Worm (Caenorhabditis elegans): Measurements from ENCODE around the gene C46F11.6.

C46F11.6 gene

DNA sequence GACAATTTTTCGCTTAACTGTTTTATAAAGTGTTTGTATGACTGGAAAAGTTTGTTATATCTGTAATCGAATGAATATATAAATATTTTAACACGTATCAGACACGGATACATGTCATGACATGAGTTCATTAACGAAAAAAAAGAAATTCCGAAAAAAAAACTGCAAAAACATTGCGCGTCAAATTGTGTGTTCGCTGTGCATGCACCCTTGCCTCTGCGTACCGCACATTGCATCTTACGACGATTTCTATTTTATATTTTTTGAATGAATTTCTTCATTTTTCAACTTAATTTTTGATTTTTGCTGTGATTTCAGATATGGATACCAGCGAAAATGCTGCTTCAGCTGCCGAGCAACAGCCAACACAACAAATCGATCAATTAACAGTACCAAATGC lies 34.7 kb upstream of the C46F11.6 start, which contains the start of gene wdr-5.1:
wdr-5.1 (plus strand) TSS at position 319 of the 400 bp plus-strand sequence.
- TF ChIP-seq daf-19 (GFP tag; conservative IDR thresholded peaks at IDR 0.05) (no peak), ceh-62 (tag; optimal IDR thresholded peaks at IDR 0.05) (no peak), unc-39 (tag; optimal IDR thresholded peaks at IDR 0.05) (no peak), lin-1 (GFP tag; IDR thresholded peaks at IDR 0.05) (no peak), duxl-1 (tag; optimal IDR thresholded peaks at IDR 0.05; ENCODE audit: poor library complexity) (peak; percentile 38), ama-1 (optimal IDR thresholded peaks at IDR 0.05) (no peak), lim-7 (GFP tag; IDR thresholded peaks at IDR 0.05) (no peak), ztf-11 (tag; optimal IDR thresholded peaks at IDR 0.05) (no peak), Y48G9A.11 (GFP tag; IDR thresholded peaks at IDR 0.05) (no peak), daf-12 (tag; optimal IDR thresholded peaks at IDR 0.05) (no peak), unc-62 (GFP tag; optimal IDR thresholded peaks at IDR 0.05 in 1 of 2) (no peak), unc-62 (tag; optimal IDR thresholded peaks at IDR 0.05) (no peak), ceh-32 (tag; optimal IDR thresholded peaks at IDR 0.05; ENCODE audit: poor library complexity) (no peak), mdt-29 (GFP tag; IDR thresholded peaks at IDR 0.05) (no peak), lin-29 (GFP tag; IDR thresholded peaks at IDR 0.05) (no peak), aly-2 (tag; optimal IDR thresholded peaks at IDR 0.05) (no peak), mep-1 (tag; optimal IDR thresholded peaks at IDR 0.05) (peak; percentile 46), nhr-76 (tag; optimal IDR thresholded peaks at IDR 0.05) (no peak), tag-97 (GFP tag; IDR thresholded peaks at IDR 0.05) (no peak), lin-38 (GFP tag; IDR thresholded peaks at IDR 0.05) (peak; percentile 47), set-16 (GFP tag; IDR thresholded peaks at IDR 0.05) (no peak), gei-8 (GFP tag; optimal IDR thresholded peaks at IDR 0.05) (no peak), mes-2 (tag; optimal IDR thresholded peaks at IDR 0.05; ENCODE audit: poor library complexity, severe bottlenecking) (peak; percentile 57), spr-1 (tag; optimal IDR thresholded peaks at IDR 0.05) (no peak), aha-1 (tag) (no peak), ceh-28 (tag; optimal IDR thresholded peaks at IDR 0.05) (no peak), dpl-1 (GFP tag; optimal IDR thresholded peaks at IDR 0.05) (peak; percentile 25), zip-2 (tag; optimal IDR thresholded peaks at IDR 0.05) (no peak), daf-8 (GFP tag; IDR thresholded peaks at IDR 0.05) (no peak), hlh-30 (tag; optimal IDR thresholded peaks at IDR 0.05; ENCODE audit: insufficient read depth) (peak; percentile 16), lsy-2 (tag; optimal IDR thresholded peaks at IDR 0.05) (peak in 1 of 2 experiments; percentile 80), dve-1 (tag; optimal IDR thresholded peaks at IDR 0.05; ENCODE audit: insufficient read depth) (peak; percentile 23), php-3 (GFP tag; IDR thresholded peaks at IDR 0.05) (no peak), pqm-1 (tag; optimal IDR thresholded peaks at IDR 0.05) (no peak), F37D6.2 (tag; optimal IDR thresholded peaks at IDR 0.05) (no peak), zag-1 (tag; optimal IDR thresholded peaks at IDR 0.05) (no peak), daf-16 (GFP tag; optimal IDR thresholded peaks at IDR 0.05) (no peak), daf-16 (tag; optimal IDR thresholded peaks at IDR 0.05) (peak; percentile 13)

DNA sequence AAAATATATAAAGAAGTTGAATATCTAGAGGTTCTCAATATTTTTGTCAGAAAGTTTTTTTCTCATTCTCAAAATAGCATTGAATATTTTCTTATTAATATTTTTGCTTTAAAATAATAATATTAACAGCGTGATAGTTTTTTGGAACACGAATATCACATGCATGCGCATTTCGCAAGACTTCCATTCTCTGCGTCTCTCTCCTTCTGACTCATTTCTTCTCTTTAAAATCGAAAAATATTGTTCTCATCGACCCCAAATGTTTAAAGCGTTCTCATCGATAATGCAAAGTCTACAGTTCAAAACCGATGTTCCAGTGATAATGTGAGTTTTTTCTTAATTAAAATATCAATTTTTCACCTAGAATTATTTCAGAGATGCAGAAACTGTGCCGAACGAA lies 33.2 kb upstream of the C46F11.6 start, which contains the start of gene C14B1.3:
C14B1.3 (plus strand) TSS at position 168 of the 400 bp plus-strand sequence.
- TF ChIP-seq lin-38 (GFP tag; IDR thresholded peaks at IDR 0.05) = peak; percentile 59
- TF ChIP-seq mxl-3 (GFP tag; optimal IDR thresholded peaks at IDR 0.05) = no peak
- no peak for TF ChIP-seq Y5F2A.4 (GFP tag; optimal IDR thresholded peaks at IDR 0.05)
- TF ChIP-seq arid-1 (GFP tag; conservative IDR thresholded peaks at IDR 0.05) = no peak
- no peak for TF ChIP-seq saeg-2 (GFP tag; IDR thresholded peaks at IDR 0.05)
- no peak for TF ChIP-seq unc-130 (GFP tag; optimal IDR thresholded peaks at IDR 0.05)
- TF ChIP-seq zag-1 (tag; optimal IDR thresholded peaks at IDR 0.05) = no peak
- no peak for TF ChIP-seq lin-29 (GFP tag; IDR thresholded peaks at IDR 0.05)
- no peak for TF ChIP-seq ceh-20 (GFP tag; IDR thresholded peaks at IDR 0.05)
- TF ChIP-seq dmd-8 (GFP tag; IDR thresholded peaks at IDR 0.05) = no peak
- no peak for TF ChIP-seq madf-9 (GFP tag; conservative IDR thresholded peaks at IDR 0.05)
- no peak for TF ChIP-seq daf-8 (GFP tag; IDR thresholded peaks at IDR 0.05)
- TF ChIP-seq lin-13 (GFP tag; optimal IDR thresholded peaks at IDR 0.05) = peak; percentile 2
- no peak for TF ChIP-seq pha-4 (GFP tag; IDR thresholded peaks at IDR 0.05)
- TF ChIP-seq pha-4 (tag; optimal IDR thresholded peaks at IDR 0.05) = peak; percentile 21
- no peak for TF ChIP-seq lim-7 (GFP tag; IDR thresholded peaks at IDR 0.05)
- TF ChIP-seq lin-1 (GFP tag; IDR thresholded peaks at IDR 0.05) = no peak
- peak; percentile 65 for TF ChIP-seq mes-2 (tag; optimal IDR thresholded peaks at IDR 0.05; ENCODE audit: poor library complexity, severe bottlenecking)
- no peak for TF ChIP-seq zip-11 (GFP tag; IDR thresholded peaks at IDR 0.05)
- peak in 1 of 2 experiments; percentile 72 for TF ChIP-seq lsy-2 (tag; optimal IDR thresholded peaks at IDR 0.05)
- no peak for TF ChIP-seq nhr-76 (tag; optimal IDR thresholded peaks at IDR 0.05)
- no peak for TF ChIP-seq aly-2 (tag; optimal IDR thresholded peaks at IDR 0.05)
- TF ChIP-seq gei-8 (GFP tag; optimal IDR thresholded peaks at IDR 0.05) = no peak
- TF ChIP-seq F49E8.2 (tag; optimal IDR thresholded peaks at IDR 0.05; ENCODE audit: borderline replicate concordance) = no peak
- no peak for TF ChIP-seq daf-19 (GFP tag; conservative IDR thresholded peaks at IDR 0.05)
- TF ChIP-seq F10B5.3 (tag; optimal IDR thresholded peaks at IDR 0.05) = no peak

All from whole organism, L4 larva.